Fruit fly (Drosophila melanogaster) whole organism, embryonic: ENCODE results near the gene Appl.
A peak's percentile ranks its signal among the peaks of the same experiment; 100 is the strongest.

Experiments used
- CG10543 ChIP-seq: fragments of 200-800 bp; sonication (Bioruptor generic); optimal IDR thresholded peaks from 3 replicates; lab custom pipeline; 2017; ENCODE audit warnings: missing biosample characterization, mild to moderate bottlenecking, missing genetic modification characterization, moderate library complexity
- CG10959 ChIP-seq: fragments of 200-800 bp; sonication (Bioruptor generic); IDR thresholded peaks from 2 replicates; pipeline ENCODE4 v1.3.6; 2022; ENCODE audit warnings: missing biosample characterization, missing genetic modification characterization
- CG11456 ChIP-seq: fragments of 200-800 bp; sonication (Bioruptor generic); IDR thresholded peaks from 3 replicates; pipeline ENCODE4 v1.3.6; 2022; ENCODE audit warnings: missing biosample characterization, missing genetic modification characterization
- CG12155 ChIP-seq: fragments of 200-800 bp; sonication (Bioruptor generic); optimal IDR thresholded peaks from 3 replicates; lab custom pipeline; 2016; ENCODE audit warnings: missing biosample characterization, missing genetic modification characterization
- CG12219 ChIP-seq: fragments of 200-800 bp; sonication (Bioruptor generic); optimal IDR thresholded peaks from 3 replicates; lab custom pipeline; 2018; ENCODE audit warnings: missing biosample characterization, mild to moderate bottlenecking, missing genetic modification characterization
- CG1233 ChIP-seq: fragments of 200-800 bp; sonication (Bioruptor generic); optimal IDR thresholded peaks from 4 replicates; lab custom pipeline; 2018; ENCODE audit warnings: missing biosample characterization, mild to moderate bottlenecking, missing genetic modification characterization
- CG12659 ChIP-seq: fragments of 200-800 bp; sonication (Bioruptor generic); optimal IDR thresholded peaks from 3 replicates; lab custom pipeline; 2017; ENCODE audit warnings: mild to moderate bottlenecking, missing biosample characterization, missing genetic modification reagents, missing genetic modification characterization
- CG13123 ChIP-seq: fragments of 200-800 bp; sonication (Bioruptor generic); optimal IDR thresholded peaks from 2 replicates; lab custom pipeline; 2016; ENCODE audit warnings: missing biosample characterization, missing genetic modification characterization
- CG13894 ChIP-seq: fragments of 200-800 bp; sonication (Bioruptor generic); optimal IDR thresholded peaks from 3 replicates; lab custom pipeline; 2018; ENCODE audit warnings: missing biosample characterization, mild to moderate bottlenecking, missing genetic modification characterization, moderate library complexity
- CG14014 ChIP-seq: fragments of 200-800 bp; sonication (Bioruptor generic); IDR thresholded peaks from 2 replicates; pipeline ENCODE4 v1.3.6; 2022; ENCODE audit warnings: missing biosample characterization, missing genetic modification characterization
- CG14710 ChIP-seq: fragments of 200-800 bp; sonication (Bioruptor generic); optimal IDR thresholded peaks from 3 replicates; lab custom pipeline; 2019; ENCODE audit warnings: missing biosample characterization, mild to moderate bottlenecking, missing genetic modification characterization, moderate library complexity
- CG1603 ChIP-seq: fragments of 200-800 bp; sonication (Bioruptor generic); optimal IDR thresholded peaks from 2 replicates; lab custom pipeline; 2019; ENCODE audit warnings: missing biosample characterization, mild to moderate bottlenecking, missing genetic modification characterization, moderate library complexity
- CG16863 ChIP-seq: fragments of 200-800 bp; sonication (Bioruptor generic); optimal IDR thresholded peaks from 3 replicates; lab custom pipeline; 2016; ENCODE audit warnings: missing biosample characterization, missing genetic modification characterization
- CG18599 ChIP-seq: fragments of 200-800 bp; sonication (Bioruptor generic); optimal IDR thresholded peaks from 3 replicates; lab custom pipeline; 2017; ENCODE audit warnings: missing biosample characterization, missing genetic modification characterization, mild to moderate bottlenecking, moderate library complexity, missing genetic modification reagents
- CG2678 ChIP-seq: fragments of 200-800 bp; sonication (Bioruptor generic); optimal IDR thresholded peaks from 3 replicates; lab custom pipeline; 2019; ENCODE audit warnings: missing biosample characterization, mild to moderate bottlenecking, missing genetic modification characterization, moderate library complexity
- CG2712 ChIP-seq: fragments of 200-800 bp; optimal IDR thresholded peaks from 3 replicates; lab custom pipeline; 2019; ENCODE audit warnings: missing biosample characterization, mild to moderate bottlenecking, missing genetic modification characterization, moderate library complexity
- CG7839 ChIP-seq: fragments of 200-800 bp; sonication (Bioruptor generic); optimal IDR thresholded peaks from 3 replicates; lab custom pipeline; 2018; ENCODE audit warnings: missing biosample characterization, mild to moderate bottlenecking, missing genetic modification characterization, moderate library complexity
- CG9797 ChIP-seq: fragments of 200-800 bp; sonication (Bioruptor generic); optimal IDR thresholded peaks from 3 replicates; lab custom pipeline; 2018; ENCODE audit warnings: missing biosample characterization, mild to moderate bottlenecking, missing genetic modification characterization
- D ChIP-seq, 2 experiments: fragments of 200-800 bp in 1 of 2; fragments of >200 bp in 1 of 2; sonication (Bioruptor generic) in 1 of 2; optimal IDR thresholded peaks; 2 replicates in 1 of 2; 3 replicates in 1 of 2; lab custom pipeline; 2017; ENCODE audit warnings: mild to moderate bottlenecking in 1 of 2, missing biosample characterization in 1 of 2, missing genetic modification characterization in 1 of 2, missing genetic modification reagents in 1 of 2
- H2.0 ChIP-seq: fragments of 200-800 bp; sonication (Bioruptor generic); IDR thresholded peaks from 2 replicates; pipeline ENCODE4 v1.3.6; 2022; ENCODE audit warnings: missing biosample characterization, missing genetic modification characterization
- Hand ChIP-seq: fragments of 200-800 bp; sonication (Bioruptor generic); optimal IDR thresholded peaks from 2 replicates; lab custom pipeline; 2017; ENCODE audit warnings: mild to moderate bottlenecking, missing biosample characterization, missing genetic modification reagents, missing genetic modification characterization
- HmgD ChIP-seq: fragments of 200-800 bp; sonication (Bioruptor generic); optimal IDR thresholded peaks from 3 replicates; lab custom pipeline; 2016; ENCODE audit warnings: missing biosample characterization, missing genetic modification characterization
- Mes4 ChIP-seq: fragments of 200-800 bp; sonication (Bioruptor generic); optimal IDR thresholded peaks from 2 replicates; lab custom pipeline; 2016; ENCODE audit warnings: missing biosample characterization, missing genetic modification characterization
- NC2β ChIP-seq: fragments of 200-800 bp; sonication (Bioruptor generic); optimal IDR thresholded peaks from 2 replicates; lab custom pipeline; 2016; ENCODE audit warnings: missing biosample characterization, missing genetic modification characterization
- NFAT ChIP-seq: fragments of 200-800 bp; sonication (Bioruptor generic); IDR thresholded peaks from 2 replicates; pipeline ENCODE4 v1.3.6; 2022; ENCODE audit warnings: missing biosample characterization, missing genetic modification characterization
- PHDP ChIP-seq: fragments of 200-800 bp; sonication (Bioruptor generic); optimal IDR thresholded peaks from 3 replicates; lab custom pipeline; 2018; ENCODE audit warnings: missing biosample characterization, mild to moderate bottlenecking, missing genetic modification characterization, moderate library complexity
- Ravus ChIP-seq: fragments of 200-800 bp; sonication (Bioruptor generic); IDR thresholded peaks from 2 replicates; pipeline ENCODE4 v1.3.6; 2022; ENCODE audit warnings: missing biosample characterization, missing genetic modification characterization
- Rx ChIP-seq: fragments of 200-800 bp; sonication (Bioruptor generic); IDR thresholded peaks from 2 replicates; pipeline ENCODE4 v1.3.6; 2022; ENCODE audit warnings: missing biosample characterization, missing genetic modification characterization
- Trl ChIP-seq, 3 experiments: fragments of >200 bp in 2 of 3; fragments of 200-800 bp in 1 of 3; sonication (Bioruptor generic) in 1 of 3; optimal IDR thresholded peaks; 2 replicates in 1 of 3; 3 replicates in 2 of 3; lab custom pipeline; 2016 to 2017; ENCODE audit warnings: missing biosample characterization in 1 of 3, missing genetic modification characterization in 1 of 3
- ac ChIP-seq: fragments of 200-800 bp; sonication (Bioruptor generic); optimal IDR thresholded peaks from 3 replicates; lab custom pipeline; 2017; ENCODE audit warnings: missing biosample characterization, mild to moderate bottlenecking, missing genetic modification characterization
- ara ChIP-seq: fragments of 200-800 bp; sonication (Bioruptor generic); IDR thresholded peaks from 2 replicates; pipeline ENCODE4 v1.3.6; 2022; ENCODE audit warnings: missing biosample characterization, missing genetic modification characterization
- chif ChIP-seq, 2 experiments: fragments of 200-800 bp; sonication (Bioruptor generic); optimal IDR thresholded peaks; 3 replicates each; lab custom pipeline; 2016; ENCODE audit warnings: missing biosample characterization in 2 of 2, missing genetic modification characterization in 2 of 2
- croc ChIP-seq: fragments of 200-800 bp; sonication (Bioruptor generic); conservative IDR thresholded peaks from 3 replicates; pipeline ENCODE4 v1.3.6; 2022; ENCODE audit warnings: missing biosample characterization, missing genetic modification characterization
- crp ChIP-seq, 2 experiments: fragments of 200-800 bp; sonication (Bioruptor generic); optimal IDR thresholded peaks; 2 replicates in 1 of 2; 3 replicates in 1 of 2; lab custom pipeline; 2017; ENCODE audit warnings: missing biosample characterization in 2 of 2, missing genetic modification characterization in 2 of 2, mild to moderate bottlenecking in 1 of 2, moderate library complexity in 1 of 2
- cwo ChIP-seq: fragments of 200-800 bp; sonication (Bioruptor generic); optimal IDR thresholded peaks from 3 replicates; lab custom pipeline; 2017; ENCODE audit warnings: missing biosample characterization, missing genetic modification characterization, mild to moderate bottlenecking, moderate library complexity, missing genetic modification reagents
- en ChIP-seq: fragments of 200-800 bp; sonication (Bioruptor generic); optimal IDR thresholded peaks from 2 replicates; lab custom pipeline; 2016; ENCODE audit warnings: missing biosample characterization, missing genetic modification characterization
- gem ChIP-seq: fragments of 200-800 bp; sonication (Bioruptor generic); optimal IDR thresholded peaks from 2 replicates; lab custom pipeline; 2019; ENCODE audit warnings: missing biosample characterization, mild to moderate bottlenecking, missing genetic modification characterization, moderate library complexity
- gfzf ChIP-seq: fragments of 200-800 bp; sonication (Bioruptor generic); optimal IDR thresholded peaks from 2 replicates; lab custom pipeline; 2016; ENCODE audit warnings: missing biosample characterization, mild to moderate bottlenecking, missing genetic modification characterization, moderate library complexity
- gsb ChIP-seq: fragments of 200-800 bp; sonication (Bioruptor generic); IDR thresholded peaks from 2 replicates; pipeline ENCODE4 v1.3.6; 2022; ENCODE audit warnings: missing biosample characterization, missing genetic modification characterization
- hbn ChIP-seq: fragments of 200-800 bp; sonication (Bioruptor generic); IDR thresholded peaks from 2 replicates; pipeline ENCODE4 v1.3.6; 2022; ENCODE audit warnings: missing biosample characterization, missing genetic modification characterization; ENCODE audit not compliant: partially characterized antibody
- hth ChIP-seq: fragments of >200 bp; optimal IDR thresholded peaks from 2 replicates; lab custom pipeline; 2017; ENCODE audit warnings: inconsistent platforms
- org-1 ChIP-seq: fragments of 200-800 bp; sonication (Bioruptor generic); optimal IDR thresholded peaks from 2 replicates; lab custom pipeline; 2017; ENCODE audit warnings: missing biosample characterization, missing genetic modification characterization
- otp ChIP-seq: fragments of 200-800 bp; sonication (Bioruptor generic); IDR thresholded peaks from 3 replicates; pipeline ENCODE4, ENCODE4 v1.3.6; 2022; ENCODE audit warnings: missing biosample characterization, missing genetic modification characterization
- sisA ChIP-seq: fragments of 200-800 bp; sonication (Bioruptor generic); IDR thresholded peaks from 2 replicates; pipeline ENCODE4 v1.3.6; 2022; ENCODE audit warnings: missing biosample characterization, missing genetic modification characterization
- stwl ChIP-seq: fragments of 200-800 bp; sonication (Bioruptor generic); optimal IDR thresholded peaks from 3 replicates; lab custom pipeline; 2018; ENCODE audit warnings: missing biosample characterization, mild to moderate bottlenecking, missing genetic modification characterization, moderate library complexity
- tll ChIP-seq, 2 experiments: fragments of 200-800 bp in 1 of 2; fragments of >200 bp in 1 of 2; sonication (Bioruptor generic) in 1 of 2; optimal IDR thresholded peaks; 2 replicates each; lab custom pipeline; 2017 to 2019; ENCODE audit warnings: missing biosample characterization in 2 of 2, missing genetic modification characterization in 2 of 2, mild to moderate bottlenecking in 1 of 2, moderate library complexity in 1 of 2
- trem ChIP-seq: fragments of 200-800 bp; optimal IDR thresholded peaks from 3 replicates; lab custom pipeline; 2019; ENCODE audit warnings: missing biosample characterization, mild to moderate bottlenecking, missing genetic modification characterization, moderate library complexity
- zfh2 ChIP-seq: fragments of 200-800 bp; sonication (Bioruptor generic); optimal IDR thresholded peaks from 2 replicates; lab custom pipeline; 2016; ENCODE audit warnings: missing biosample characterization, missing genetic modification characterization

Gene Appl

dm6 chrX:526479-527071 is 3.7 kb upstream of the Appl start (continued):
- TF ChIP-seq PHDP (tag; lab: Kevin White, UChicago) = no peak
- peak; percentile 47 for TF ChIP-seq stwl
- 0 out of 2 replicates have a peak, but pooled peaks have one; percentile 20 for TF ChIP-seq Rx (GFP tag; lab: Robert Waterston, UW)
- no peak for TF ChIP-seq Trl (optimal IDR thresholded peaks at IDR 0.05; lab: Kevin White, UChicago)
- peak; percentile 76 for TF ChIP-seq Trl (GFP tag; optimal IDR thresholded peaks at IDR 0.05; lab: Kevin White, UChicago)
- peak; percentile 25 for TF ChIP-seq CG13894 (tag; lab: Kevin White, UChicago)
- TF ChIP-seq cwo (GFP tag; lab: Kevin White, UChicago) = no peak
- no peak for TF ChIP-seq gfzf
- no peak for TF ChIP-seq hbn (GFP tag; lab: Robert Waterston, UW)
- peak; percentile 61 for TF ChIP-seq croc (GFP tag; lab: Robert Waterston, UW)
- peak; percentile 58 for TF ChIP-seq CG7839
- no peak for TF ChIP-seq CG14014 (GFP tag; lab: Robert Waterston, UW)
- peak; percentile 57 for TF ChIP-seq org-1 (GFP tag; lab: Kevin White, UChicago)
- TF ChIP-seq CG10959 (GFP tag; lab: Robert Waterston, UW) = peak; percentile 91
- no peak for TF ChIP-seq NFAT
- TF ChIP-seq CG12659 (GFP tag; lab: Kevin White, UChicago) = peak; percentile 6
- TF ChIP-seq HmgD = peak; percentile 8
- peak; percentile 63 for TF ChIP-seq en
- no peak for TF ChIP-seq crp (GFP tag; optimal IDR thresholded peaks at IDR 0.05; lab: Kevin White, UChicago)
- no peak for TF ChIP-seq CG18599 (GFP tag; lab: Kevin White, UChicago)
- peak; percentile 75 for TF ChIP-seq gem
- TF ChIP-seq CG10543 (GFP tag; lab: Kevin White, UChicago) = no peak
- 0 out of 3 replicates have a peak, but pooled peaks have one; percentile 45 for TF ChIP-seq otp (GFP tag; lab: Robert Waterston, UW)
- no peak for TF ChIP-seq Ravus (GFP tag; lab: Robert Waterston, UW)
- no peak for TF ChIP-seq gsb (GFP tag; lab: Robert Waterston, UW)
- no peak for TF ChIP-seq CG9797
- TF ChIP-seq Mes4 (GFP tag; lab: Kevin White, UChicago) = peak; percentile 64
- peak; percentile 95 for TF ChIP-seq ac
- TF ChIP-seq CG16863 (GFP tag; lab: Kevin White, UChicago) = peak; percentile 64
- peak; percentile 67 for TF ChIP-seq CG12155 (GFP tag; lab: Kevin White, UChicago)
- peak; percentile 33 for TF ChIP-seq CG12219 (GFP tag; lab: Kevin White, UChicago)
- TF ChIP-seq CG1603 = peak; percentile 88
- peak; percentile 73 for TF ChIP-seq trem
- TF ChIP-seq CG1233 (GFP tag; lab: Kevin White, UChicago) = peak; percentile 42
- TF ChIP-seq H2.0 (GFP tag; lab: Robert Waterston, UW) = no peak
- no peak for TF ChIP-seq sisA (GFP tag; lab: Robert Waterston, UW)
- TF ChIP-seq D (optimal IDR thresholded peaks at IDR 0.05; lab: Kevin White, UChicago) = no peak
- TF ChIP-seq D (GFP tag; optimal IDR thresholded peaks at IDR 0.05; lab: Kevin White, UChicago) = peak; percentile 61
- peak; percentile 74 for TF ChIP-seq ara (GFP tag; lab: Robert Waterston, UW)
- TF ChIP-seq CG2712 (tag; lab: Kevin White, UChicago) = peak; percentile 83
- peak; percentile 22 for TF ChIP-seq CG2678 (tag; lab: Kevin White, UChicago)
- peak; percentile 77 for TF ChIP-seq NC2β (GFP tag; lab: Kevin White, UChicago)
- no peak for TF ChIP-seq Hand (GFP tag; lab: Kevin White, UChicago)
- peak; percentile 15 to 76 for TF ChIP-seq tll (GFP tag; optimal IDR thresholded peaks at IDR 0.05; lab: Kevin White, UChicago)
- no peak for TF ChIP-seq zfh2
- no peak for TF ChIP-seq CG13123 (GFP tag; lab: Kevin White, UChicago)
- TF ChIP-seq chif (GFP tag; optimal IDR thresholded peaks at IDR 0.05; lab: Kevin White, UChicago) = peak; percentile 59 to 91
- no peak for TF ChIP-seq hth (lab: Kevin White, UChicago)
- no peak for TF ChIP-seq CG11456 (GFP tag; lab: Robert Waterston, UW)
- TF ChIP-seq CG14710 (tag; lab: Kevin White, UChicago) = peak; percentile 82
